Fruit fly (Drosophila melanogaster) whole organism, embryonic: ENCODE data around the gene Gnpat.

ENCODE experiments used
- Aef1 ChIP-seq: fragments of 200-800 bp; sonication (Bioruptor generic); IDR thresholded peaks from 3 replicates; pipeline ENCODE4 v1.3.6; 2022; ENCODE audit warnings: missing biosample characterization, missing genetic modification characterization
- Asciz ChIP-seq: fragments of 200-800 bp; sonication (Bioruptor generic); optimal IDR thresholded peaks from 2 replicates; lab custom pipeline; 2017; ENCODE audit warnings: missing biosample characterization, mild to moderate bottlenecking, missing genetic modification characterization, missing genetic modification reagents
- Awh ChIP-seq: fragments of 200-800 bp; sonication (Bioruptor generic); IDR thresholded peaks from 2 replicates; pipeline ENCODE4, ENCODE4 v1.3.6; 2022; ENCODE audit warnings: missing biosample characterization, missing genetic modification characterization
- C15 ChIP-seq: fragments of 200-800 bp; sonication (Bioruptor generic); IDR thresholded peaks from 3 replicates; pipeline ENCODE4 v1.3.6; 2022; ENCODE audit warnings: missing biosample characterization, missing genetic modification characterization
- CG12104 ChIP-seq: fragments of 200-800 bp; sonication (Bioruptor generic); optimal IDR thresholded peaks from 3 replicates; lab custom pipeline; 2016; ENCODE audit warnings: missing biosample characterization, missing genetic modification characterization
- CG12769 ChIP-seq: fragments of 200-800 bp; sonication (Bioruptor generic); optimal IDR thresholded peaks from 2 replicates; lab custom pipeline; 2019; ENCODE audit warnings: missing biosample characterization, mild to moderate bottlenecking, missing genetic modification characterization, moderate library complexity
- CG14667 ChIP-seq: fragments of 200-800 bp; sonication (Bioruptor generic); IDR thresholded peaks from 2 replicates; pipeline ENCODE4 v1.3.6; 2022; ENCODE audit warnings: missing biosample characterization, missing genetic modification characterization
- CG15073 ChIP-seq: fragments of 200-800 bp; sonication (Bioruptor generic); optimal IDR thresholded peaks from 2 replicates; lab custom pipeline; 2016; ENCODE audit warnings: missing biosample characterization, missing genetic modification characterization
- CG15601 ChIP-seq: fragments of 200-800 bp; sonication (Bioruptor generic); optimal IDR thresholded peaks from 3 replicates; lab custom pipeline; 2019; ENCODE audit warnings: missing biosample characterization, mild to moderate bottlenecking, missing genetic modification characterization, moderate library complexity
- CG18262 ChIP-seq: fragments of 200-800 bp; optimal IDR thresholded peaks from 3 replicates; lab custom pipeline; 2019; ENCODE audit warnings: missing biosample characterization, mild to moderate bottlenecking, missing genetic modification characterization, moderate library complexity
- CG1832 ChIP-seq: fragments of 200-800 bp; sonication (Bioruptor generic); optimal IDR thresholded peaks from 2 replicates; lab custom pipeline; 2017; ENCODE audit warnings: missing biosample characterization, mild to moderate bottlenecking, missing genetic modification characterization, inconsistent platforms
- CG3065 ChIP-seq: fragments of 200-800 bp; sonication (Bioruptor generic); optimal IDR thresholded peaks from 2 replicates; lab custom pipeline; 2016; ENCODE audit warnings: missing biosample characterization, missing genetic modification characterization
- CG43689 ChIP-seq: fragments of 200-800 bp; sonication (Bioruptor generic); IDR thresholded peaks from 2 replicates; pipeline ENCODE4 v1.3.6; 2022; ENCODE audit warnings: missing biosample characterization, missing genetic modification characterization
- CG4730 ChIP-seq: fragments of 200-800 bp; sonication (Bioruptor generic); IDR thresholded peaks from 2 replicates; pipeline ENCODE4 v1.3.6; 2022; ENCODE audit warnings: missing biosample characterization, missing genetic modification characterization
- CG5953 ChIP-seq: fragments of 200-800 bp; sonication (Bioruptor generic); IDR thresholded peaks from 2 replicates; pipeline ENCODE4 v1.3.6; 2022; ENCODE audit warnings: missing biosample characterization, missing genetic modification characterization
- CG7372 ChIP-seq: fragments of 200-800 bp; sonication (Bioruptor generic); IDR thresholded peaks from 2 replicates; pipeline ENCODE4 v1.3.6; 2022; ENCODE audit warnings: missing biosample characterization, missing genetic modification characterization
- CG7556 ChIP-seq: fragments of 200-800 bp; sonication (Bioruptor generic); optimal IDR thresholded peaks from 2 replicates; lab custom pipeline; 2017; ENCODE audit warnings: missing biosample characterization, mild to moderate bottlenecking, missing genetic modification characterization
- CG8924 ChIP-seq: fragments of 200-800 bp; optimal IDR thresholded peaks from 3 replicates; lab custom pipeline; 2019; ENCODE audit warnings: missing biosample characterization, mild to moderate bottlenecking, missing genetic modification characterization, moderate library complexity
- CG8944 ChIP-seq: fragments of 200-800 bp; sonication (Bioruptor generic); optimal IDR thresholded peaks from 3 replicates; lab custom pipeline; 2016; ENCODE audit warnings: missing biosample characterization, missing genetic modification characterization
- CG9215 ChIP-seq: fragments of 200-800 bp; sonication (Bioruptor generic); IDR thresholded peaks from 2 replicates; pipeline ENCODE4 v1.3.6; 2022; ENCODE audit warnings: missing biosample characterization, missing genetic modification characterization
- D19A ChIP-seq: fragments of 200-800 bp; optimal IDR thresholded peaks from 3 replicates; lab custom pipeline; 2019; ENCODE audit warnings: missing biosample characterization, mild to moderate bottlenecking, missing genetic modification characterization, moderate library complexity
- Dad ChIP-seq: fragments of 200-800 bp; sonication (Bioruptor generic); optimal IDR thresholded peaks from 3 replicates; lab custom pipeline; 2016; ENCODE audit warnings: missing biosample characterization, missing genetic modification characterization
- Doc3 ChIP-seq: fragments of 200-800 bp; sonication (Bioruptor generic); IDR thresholded peaks from 3 replicates; pipeline ENCODE4 v1.3.6; 2022; ENCODE audit warnings: missing biosample characterization, missing genetic modification characterization; ENCODE audit not compliant: partially characterized antibody
- HLH3B ChIP-seq: fragments of 200-800 bp; sonication (Bioruptor generic); IDR thresholded peaks from 2 replicates; pipeline ENCODE4 v1.3.6; 2022; ENCODE audit warnings: missing biosample characterization, missing genetic modification characterization
- HLHmδ ChIP-seq: fragments of 200-800 bp; sonication (Bioruptor generic); optimal IDR thresholded peaks from 2 replicates; lab custom pipeline; 2018; ENCODE audit warnings: missing biosample characterization, mild to moderate bottlenecking, missing genetic modification characterization, moderate library complexity
- Hey ChIP-seq: fragments of 200-800 bp; sonication (Bioruptor generic); optimal IDR thresholded peaks from 3 replicates; lab custom pipeline; 2018; ENCODE audit warnings: missing biosample characterization, mild to moderate bottlenecking, missing genetic modification characterization
- HmgZ ChIP-seq: fragments of 200-800 bp; sonication (Bioruptor generic); optimal IDR thresholded peaks from 2 replicates; lab custom pipeline; 2018; ENCODE audit warnings: missing biosample characterization, mild to moderate bottlenecking, missing genetic modification characterization
- Mrtf ChIP-seq: fragments of 200-800 bp; sonication (Bioruptor generic); IDR thresholded peaks from 3 replicates; pipeline ENCODE4 v1.3.6; 2022; ENCODE audit warnings: missing biosample characterization, missing genetic modification characterization
- Myb ChIP-seq: fragments of 200-800 bp; sonication (Bioruptor generic); optimal IDR thresholded peaks from 2 replicates; lab custom pipeline; 2016; ENCODE audit warnings: missing biosample characterization, missing genetic modification characterization
- Pdp1 ChIP-seq, 2 experiments: fragments of 200-800 bp; sonication (Bioruptor generic); optimal IDR thresholded peaks; 3 replicates each; lab custom pipeline; 2016; ENCODE audit warnings: missing biosample characterization in 2 of 2, missing genetic modification characterization in 2 of 2, mild to moderate bottlenecking in 1 of 2, moderate library complexity in 1 of 2
- Six4 ChIP-seq: fragments of 200-800 bp; sonication (Bioruptor generic); optimal IDR thresholded peaks from 2 replicates; lab custom pipeline; 2016; ENCODE audit warnings: missing biosample characterization, missing genetic modification characterization
- Spps ChIP-seq: fragments of 200-800 bp; sonication (Bioruptor generic); optimal IDR thresholded peaks from 2 replicates; lab custom pipeline; 2018; ENCODE audit warnings: missing biosample characterization, mild to moderate bottlenecking, missing genetic modification characterization
- Xrp1 ChIP-seq: fragments of 200-800 bp; sonication (Bioruptor generic); IDR thresholded peaks from 2 replicates; pipeline ENCODE4 v1.3.6; 2022; ENCODE audit warnings: missing biosample characterization, missing genetic modification characterization
- abd-A ChIP-seq: fragments of 200-800 bp; sonication (Bioruptor generic); optimal IDR thresholded peaks from 3 replicates; lab custom pipeline; 2019; ENCODE audit warnings: missing biosample characterization, mild to moderate bottlenecking, missing genetic modification characterization, moderate library complexity
- aop ChIP-seq: fragments of 200-800 bp; sonication (Bioruptor generic); IDR thresholded peaks from 2 replicates; pipeline ENCODE4 v1.3.6; 2022; ENCODE audit warnings: missing biosample characterization, missing genetic modification characterization
- ci ChIP-seq: fragments of 200-800 bp; sonication (Bioruptor generic); IDR thresholded peaks from 3 replicates; pipeline ENCODE4 v1.3.6; 2022; ENCODE audit warnings: missing biosample characterization, missing genetic modification characterization
- crol ChIP-seq: fragments of 200-800 bp; sonication (Bioruptor generic); IDR thresholded peaks from 2 replicates; pipeline ENCODE4 v1.3.6; 2022; ENCODE audit warnings: missing biosample characterization, missing genetic modification characterization
- dpn ChIP-seq, 2 experiments: fragments of 200-800 bp; sonication (Bioruptor generic); optimal IDR thresholded peaks; 3 replicates each; lab custom pipeline; 2016; ENCODE audit warnings: missing biosample characterization in 2 of 2, missing genetic modification characterization in 2 of 2
- emc ChIP-seq: fragments of 200-800 bp; sonication (Bioruptor generic); optimal IDR thresholded peaks from 2 replicates; lab custom pipeline; 2016; ENCODE audit warnings: missing biosample characterization, missing genetic modification characterization
- fd3F ChIP-seq: fragments of 200-800 bp; sonication (Bioruptor generic); optimal IDR thresholded peaks from 2 replicates; lab custom pipeline; 2018; ENCODE audit warnings: missing biosample characterization, mild to moderate bottlenecking, missing genetic modification characterization, moderate library complexity
- ind ChIP-seq: fragments of 200-800 bp; sonication (Bioruptor generic); optimal IDR thresholded peaks from 3 replicates; lab custom pipeline; 2016; ENCODE audit warnings: missing biosample characterization, missing genetic modification characterization
- nmo ChIP-seq: fragments of 200-800 bp; sonication (Bioruptor generic); optimal IDR thresholded peaks from 2 replicates; lab custom pipeline; 2018; ENCODE audit warnings: missing biosample characterization, mild to moderate bottlenecking, missing genetic modification characterization, moderate library complexity
- oc ChIP-seq: fragments of 200-800 bp; sonication (Bioruptor generic); optimal IDR thresholded peaks from 2 replicates; lab custom pipeline; 2018; ENCODE audit warnings: missing biosample characterization, mild to moderate bottlenecking, missing genetic modification characterization, moderate library complexity
- onecut ChIP-seq: fragments of 200-800 bp; sonication (Bioruptor generic); IDR thresholded peaks from 2 replicates; pipeline ENCODE4 v1.3.6; 2022; ENCODE audit warnings: missing biosample characterization, missing genetic modification characterization
- pros ChIP-seq: fragments of 200-800 bp; sonication (Bioruptor generic); optimal IDR thresholded peaks from 3 replicates; lab custom pipeline; 2019; ENCODE audit warnings: missing biosample characterization, mild to moderate bottlenecking, missing genetic modification characterization, moderate library complexity
- sens ChIP-seq: fragments of 200-800 bp; sonication (Bioruptor generic); peaks from one replicate; lab custom pipeline; 2016; ENCODE audit warnings: missing biosample characterization, missing genetic modification characterization
- unc-4 ChIP-seq: fragments of 200-800 bp; sonication (Bioruptor generic); IDR thresholded peaks from 2 replicates; pipeline ENCODE4 v1.3.6; 2022; ENCODE audit warnings: missing biosample characterization, missing genetic modification characterization; ENCODE audit not compliant: partially characterized antibody
- vvl ChIP-seq: fragments of 200-800 bp; sonication (Bioruptor generic); IDR thresholded peaks from 2 replicates; pipeline ENCODE4 v1.3.6; 2022; ENCODE audit warnings: missing biosample characterization, missing genetic modification characterization

Gene Gnpat

dm6 chr3R:25448318-25448717, 42.4 kb downstream of the Gnpat start (continued):
- TF ChIP-seq HLH3B (GFP tag; lab: Robert Waterston, UW): peak; percentile 18; the same call in 1 of the 2 replicates
- TF ChIP-seq CG4730: no peak
- TF ChIP-seq CG43689 (GFP tag; lab: Robert Waterston, UW): 0 out of 2 replicates have a peak, but pooled peaks have one; percentile 12
- TF ChIP-seq D19A (tag; lab: Kevin White, UChicago): peak; percentile 90
- TF ChIP-seq ci (GFP tag; lab: Robert Waterston, UW): peak; percentile 40; the same call in 1 of the 3 replicates
- no peak for TF ChIP-seq CG8944 (GFP tag; lab: Kevin White, UChicago)
- no peak for TF ChIP-seq onecut (GFP tag; lab: Robert Waterston, UW)
- no peak for TF ChIP-seq Spps (tag; lab: Kevin White, UChicago)
- no peak for TF ChIP-seq Doc3 (GFP tag; lab: Robert Waterston, UW)
- no peak for TF ChIP-seq CG9215 (GFP tag; lab: Robert Waterston, UW)
- TF ChIP-seq C15: no peak
- TF ChIP-seq nmo (GFP tag; lab: Kevin White, UChicago): peak; percentile 11
- TF ChIP-seq Mrtf: no peak
- peak; percentile 11 for TF ChIP-seq CG7556
- TF ChIP-seq CG1832 (GFP tag; lab: Kevin White, UChicago): no peak
- no peak for TF ChIP-seq CG14667 (GFP tag; lab: Robert Waterston, UW)
- TF ChIP-seq dpn (GFP tag; optimal IDR thresholded peaks at IDR 0.05; lab: Kevin White, UChicago): peak in 1 of 2 experiments; percentile 9
- TF ChIP-seq sens (GFP tag; lab: Kevin White, UChicago): peak; percentile 72
- TF ChIP-seq fd3F: no peak
- TF ChIP-seq Xrp1 (GFP tag; lab: Robert Waterston, UW): 0 out of 2 replicates have a peak, but pooled peaks have one; percentile 10
- TF ChIP-seq HLHmδ (GFP tag; lab: Kevin White, UChicago): no peak

- TF ChIP-seq abd-A (tag; lab: Kevin White, UChicago) (peak; percentile 79), CG12769 (tag; lab: Kevin White, UChicago) (peak; percentile 83), CG15601 (tag; lab: Kevin White, UChicago) (no peak), Aef1 (GFP tag; lab: Robert Waterston, UW) (no peak), Hey (tag; lab: Kevin White, UChicago) (no peak), pros (GFP tag; lab: Kevin White, UChicago) (peak; percentile 26), oc (tag; lab: Kevin White, UChicago) (no peak), CG7372 (GFP tag; lab: Robert Waterston, UW) (no peak), Dad (GFP tag; lab: Kevin White, UChicago) (no peak), aop (no peak), Pdp1 (GFP tag; optimal IDR thresholded peaks at IDR 0.05; lab: Kevin White, UChicago) (peak in 1 of 2 experiments; percentile 3), vvl (GFP tag; lab: Robert Waterston, UW) (peak; percentile 60), Myb (GFP tag; lab: Kevin White, UChicago) (no peak), Awh (GFP tag; lab: Robert Waterston, UW) (0 out of 2 replicates have a peak, but pooled peaks have one; percentile 14), CG15073 (GFP tag; lab: Kevin White, UChicago) (no peak), ci (GFP tag; lab: Robert Waterston, UW) (0 out of 3 replicates have a peak, but pooled peaks have one; percentile 24)
Measured at dm6 chr3R:25447451-25447850, 43.3 kb downstream of the Gnpat start.

- TF ChIP-seq HmgZ (no peak), C15 (no peak), CG3065 (GFP tag; lab: Kevin White, UChicago) (no peak), Asciz (GFP tag; lab: Kevin White, UChicago) (no peak), crol (GFP tag; lab: Robert Waterston, UW) (no peak), emc (GFP tag; lab: Kevin White, UChicago) (no peak), CG8924 (tag; lab: Kevin White, UChicago) (no peak), CG12104 (no peak), ind (GFP tag; lab: Kevin White, UChicago) (no peak), CG5953 (GFP tag; lab: Robert Waterston, UW) (no peak), unc-4 (no peak), Six4 (GFP tag; lab: Kevin White, UChicago) (no peak), CG18262 (tag; lab: Kevin White, UChicago) (peak; percentile 24)
Measured at dm6 chr3R:25446482-25447300, 44.0 kb downstream of the Gnpat start.
